Worm (Caenorhabditis elegans): ENCODE results near the gene cec-3.

DNA sequence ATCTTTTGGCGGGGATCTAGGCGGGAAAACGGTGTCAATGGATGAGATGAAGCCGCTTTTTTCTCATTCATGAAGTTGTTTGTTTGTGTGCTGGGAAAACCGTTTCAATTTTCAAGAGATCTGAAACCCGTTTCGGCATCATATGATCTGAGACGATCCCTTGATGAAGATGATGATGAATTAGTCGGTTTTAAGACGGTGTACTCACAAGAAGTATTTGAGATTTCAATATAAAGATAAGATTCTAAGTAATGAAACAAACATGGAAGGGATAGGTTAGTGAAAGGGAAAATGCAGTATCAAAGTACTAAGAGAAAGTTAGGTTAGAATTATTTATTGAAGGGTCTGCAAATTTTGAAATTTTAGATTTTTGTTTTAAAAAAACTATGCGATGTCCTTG, 49.2 kb downstream of the cec-3 start:
- TF ChIP-seq pha-2 (tag; optimal IDR thresholded peaks at IDR 0.05) (no peak), dmd-4 (tag; optimal IDR thresholded peaks at IDR 0.05; ENCODE audit: borderline replicate concordance) (no peak), pag-3 (tag; optimal IDR thresholded peaks at IDR 0.05; ENCODE audit: borderline replicate concordance) (no peak), sox-4 (tag; optimal IDR thresholded peaks at IDR 0.05) (no peak), elt-4 (tag; optimal IDR thresholded peaks at IDR 0.05) (no peak), ztf-16 (tag; optimal IDR thresholded peaks at IDR 0.05) (no peak), pha-4 (tag; optimal IDR thresholded peaks at IDR 0.05) (no peak), ama-1 (optimal IDR thresholded peaks at IDR 0.05) (no peak), tbx-7 (tag; optimal IDR thresholded peaks at IDR 0.05) (no peak), lin-11 (tag; optimal IDR thresholded peaks at IDR 0.05) (no peak), sdc-2 (tag; optimal IDR thresholded peaks at IDR 0.05) (no peak)
